Worm (Caenorhabditis elegans): ENCODE results near the gene ZK1307.9.

ZK1307.9 gene

DNA sequence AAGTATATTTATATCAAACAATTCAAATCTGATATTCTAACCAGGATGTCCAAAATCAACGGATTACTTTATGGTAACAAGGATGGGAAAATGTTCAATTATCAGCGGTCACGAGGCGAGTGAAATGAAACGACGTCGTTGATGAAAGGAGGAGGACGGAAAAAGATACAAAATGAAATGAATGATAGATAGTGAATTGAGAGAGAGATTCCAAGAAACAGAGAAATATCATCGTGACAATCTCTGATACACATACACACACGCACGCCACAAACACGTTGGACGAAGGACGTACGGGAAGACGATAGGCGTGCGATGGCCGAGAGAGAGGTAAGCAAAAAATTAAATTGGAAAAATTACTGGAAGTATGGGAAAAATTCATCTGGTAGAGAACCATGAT is 48.2 kb upstream of the ZK1307.9 start (continued):
- TF ChIP-seq unc-62 (GFP tag; optimal IDR thresholded peaks at IDR 0.05 in 1 of 2) (peak in 1 of 2 experiments; percentile 100), unc-62 (tag; optimal IDR thresholded peaks at IDR 0.05) (no peak), daf-16 (GFP tag; optimal IDR thresholded peaks at IDR 0.05) (no peak), daf-16 (tag; optimal IDR thresholded peaks at IDR 0.05) (peak; percentile 82), lin-38 (GFP tag; IDR thresholded peaks at IDR 0.05) (peak; percentile 20; the same call in 1 of the 2 replicates), lsy-2 (tag; optimal IDR thresholded peaks at IDR 0.05) (peak in 1 of 2 experiments; percentile 60), R02D3.7 (tag; optimal IDR thresholded peaks at IDR 0.05) (no peak), dpl-1 (GFP tag; optimal IDR thresholded peaks at IDR 0.05) (peak; percentile 8), ces-1 (GFP tag; optimal IDR thresholded peaks at IDR 0.05) (no peak), attf-4 (tag; optimal IDR thresholded peaks at IDR 0.05) (no peak), mxl-3 (GFP tag; optimal IDR thresholded peaks at IDR 0.05) (peak; percentile 100), pqm-1 (tag; optimal IDR thresholded peaks at IDR 0.05) (peak; percentile 28), mes-2 (tag; optimal IDR thresholded peaks at IDR 0.05; ENCODE audit: poor library complexity, severe bottlenecking) (peak; percentile 0), lin-1 (GFP tag; IDR thresholded peaks at IDR 0.05) (peak; percentile 56)

DNA sequence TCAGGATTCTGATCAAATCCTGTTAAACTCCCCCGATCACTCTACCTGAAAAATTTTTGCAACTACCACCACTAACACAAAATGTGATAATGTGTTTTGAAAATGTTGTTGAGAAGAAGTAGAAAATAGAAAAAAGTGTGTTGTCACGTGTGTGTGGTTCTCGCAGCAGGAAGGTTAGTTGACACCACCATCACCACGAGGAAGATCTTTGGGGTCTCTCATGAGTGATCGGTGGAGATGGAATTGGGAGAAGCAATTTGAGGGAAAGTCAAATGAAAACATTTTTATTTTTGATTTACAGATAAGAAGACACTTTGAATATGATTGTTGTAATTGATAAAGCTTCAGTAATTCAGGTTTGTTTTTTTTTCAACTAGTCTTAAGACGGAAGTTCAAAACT is 47.6 kb upstream of the ZK1307.9 start:
- TF ChIP-seq Y5F2A.4 (GFP tag; optimal IDR thresholded peaks at IDR 0.05) = no peak
- TF ChIP-seq hlh-11 (tag; optimal IDR thresholded peaks at IDR 0.05) = peak; percentile 77
- no peak for TF ChIP-seq tag-97 (GFP tag; IDR thresholded peaks at IDR 0.05)
- peak; percentile 82 for TF ChIP-seq nhr-11 (tag; optimal IDR thresholded peaks at IDR 0.05)
- TF ChIP-seq nhr-28 (tag; optimal IDR thresholded peaks at IDR 0.05) = peak; percentile 66
- no peak for TF ChIP-seq ZK337.2 (GFP tag; IDR thresholded peaks at IDR 0.05)
- TF ChIP-seq T26A8.4 (GFP tag; IDR thresholded peaks at IDR 0.05) = no peak
- TF ChIP-seq mep-1 (tag; optimal IDR thresholded peaks at IDR 0.05) = peak; percentile 49
- TF ChIP-seq nhr-111 (GFP tag; optimal IDR thresholded peaks at IDR 0.05) = no peak
- peak; percentile 32 for TF ChIP-seq mxl-3 (GFP tag; optimal IDR thresholded peaks at IDR 0.05)
- peak; percentile 35 for TF ChIP-seq cey-2 (tag; optimal IDR thresholded peaks at IDR 0.05; ENCODE audit: borderline replicate concordance, insufficient read depth)
- TF ChIP-seq dve-1 (tag; optimal IDR thresholded peaks at IDR 0.05; ENCODE audit: insufficient read depth) = peak; percentile 79
- peak; percentile 94 for TF ChIP-seq aha-1 (tag)
- peak in 1 of 2 experiments; percentile 54 for TF ChIP-seq unc-62 (GFP tag; optimal IDR thresholded peaks at IDR 0.05 in 1 of 2)
- no peak for TF ChIP-seq unc-62 (tag; optimal IDR thresholded peaks at IDR 0.05)
- no peak for TF ChIP-seq Y75B8A.6 (GFP tag; IDR thresholded peaks at IDR 0.05)
- TF ChIP-seq mdl-1 (tag; optimal IDR thresholded peaks at IDR 0.05) = peak; percentile 79 to 83
- TF ChIP-seq php-3 (GFP tag; IDR thresholded peaks at IDR 0.05) = no peak
- peak in 1 of 2 experiments; percentile 83 for TF ChIP-seq daf-16 (GFP tag; optimal IDR thresholded peaks at IDR 0.05)
- TF ChIP-seq daf-16 (tag; optimal IDR thresholded peaks at IDR 0.05) = peak; percentile 62
- peak; percentile 96 for TF ChIP-seq hlh-30 (tag; optimal IDR thresholded peaks at IDR 0.05; ENCODE audit: insufficient read depth)
- TF ChIP-seq lsy-2 (tag; optimal IDR thresholded peaks at IDR 0.05) = peak; percentile 18 to 61
- peak in 1 of 2 experiments; percentile 42 for TF ChIP-seq hif-1 (tag; optimal IDR thresholded peaks at IDR 0.05)
- no peak for TF ChIP-seq nhr-10 (tag; optimal IDR thresholded peaks at IDR 0.05)
- TF ChIP-seq duxl-1 (tag; optimal IDR thresholded peaks at IDR 0.05; ENCODE audit: poor library complexity) = no peak
- no peak for TF ChIP-seq Y105C5A.15 (GFP tag; IDR thresholded peaks at IDR 0.05)
- TF ChIP-seq dmd-6 (GFP tag; IDR thresholded peaks at IDR 0.05) = peak; percentile 69

DNA sequence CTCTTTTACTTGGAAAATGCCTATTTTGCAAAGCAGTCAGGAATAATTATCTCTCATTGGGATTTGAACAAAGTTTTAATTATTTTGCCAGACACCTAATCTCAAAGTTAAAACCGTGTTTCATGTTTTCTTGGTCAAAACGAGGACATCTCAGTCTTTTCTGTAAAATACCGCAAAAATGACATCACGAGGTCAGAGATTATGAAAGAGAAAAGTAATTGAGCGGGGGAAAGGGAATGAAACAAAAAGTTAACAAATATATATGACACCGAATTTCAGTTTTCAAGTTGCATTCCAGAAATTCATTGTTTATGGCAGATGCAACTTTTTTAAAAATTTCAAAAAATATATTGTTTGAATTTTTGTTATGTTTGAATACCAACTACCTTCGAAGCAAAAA is 46.7 kb upstream of the ZK1307.9 start:
- no peak for TF ChIP-seq aly-2 (tag; optimal IDR thresholded peaks at IDR 0.05)
- peak; percentile 46 for TF ChIP-seq dve-1 (tag; optimal IDR thresholded peaks at IDR 0.05; ENCODE audit: insufficient read depth)
- peak; percentile 4 for TF ChIP-seq mep-1 (tag; optimal IDR thresholded peaks at IDR 0.05)
- peak; percentile 89 for TF ChIP-seq aha-1 (tag)
- TF ChIP-seq ctbp-1 (GFP tag; IDR thresholded peaks at IDR 0.05) = no peak
